Worm (Caenorhabditis elegans): ENCODE measurements around the gene slcf-1.

- no peak for TF ChIP-seq nhr-237 (tag; optimal IDR thresholded peaks at IDR 0.05)
- TF ChIP-seq mdl-1 (tag; optimal IDR thresholded peaks at IDR 0.05) = no peak
- TF ChIP-seq dmd-4 (tag; optimal IDR thresholded peaks at IDR 0.05) = no peak
- no peak for TF ChIP-seq nhr-10 (tag; optimal IDR thresholded peaks at IDR 0.05)
These were observed 40.1 kb downstream of the slcf-1 start, which contains the start of gene bet-2 for ce11 chrX:10569185-10569584.
